Fruit fly (Drosophila melanogaster): ENCODE results near the gene Nup93-2.
A peak's percentile ranks its signal among the peaks of the same experiment; 100 is the strongest.

The Nup93-2 gene

dm6 chr3R:14853767-14854191, 44.4 kb downstream of the Nup93-2 start (continued):
- TF ChIP-seq CG1832 (GFP tag; optimal IDR thresholded peaks at IDR 0.05) (peak; percentile 53), Hmx (GFP tag; optimal IDR thresholded peaks at IDR 0.05) (no peak), HHEX (GFP tag; optimal IDR thresholded peaks at IDR 0.05) (peak; percentile 51), vvl (GFP tag; IDR thresholded peaks at IDR 0.05) (0 out of 2 replicates have a peak, but pooled peaks have one; percentile 84), CG15269 (tag; optimal IDR thresholded peaks at IDR 0.05) (peak; percentile 3), YL-1 (GFP tag; optimal IDR thresholded peaks at IDR 0.05) (peak; percentile 38), seq (GFP tag; IDR thresholded peaks at IDR 0.05) (no peak), ara (GFP tag; IDR thresholded peaks at IDR 0.05) (peak; percentile 39; the same call in 1 of the 2 replicates), mirr (GFP tag; optimal IDR thresholded peaks at IDR 0.05) (peak; percentile 88), shn (GFP tag; optimal IDR thresholded peaks at IDR 0.05) (no peak), CG13624 (GFP tag; optimal IDR thresholded peaks at IDR 0.05) (peak; percentile 51), CG13287 (GFP tag; IDR thresholded peaks at IDR 0.05; ENCODE audit: partially characterized antibody) (peak; percentile 32; the same call in 1 of the 2 replicates), chm (GFP tag; IDR thresholded peaks at IDR 0.05) (peak; percentile 80; the same call in 1 of the 2 replicates), CG11247 (GFP tag; IDR thresholded peaks at IDR 0.05) (no peak), Spps (tag; optimal IDR thresholded peaks at IDR 0.05) (peak; percentile 10), Usf (GFP tag; optimal IDR thresholded peaks at IDR 0.05) (no peak), Kr (GFP tag; optimal IDR thresholded peaks at IDR 0.05) (no peak), CG3281 (GFP tag; optimal IDR thresholded peaks at IDR 0.05) (peak; percentile 82), cwo (GFP tag; optimal IDR thresholded peaks at IDR 0.05) (peak; percentile 36), MBD-R2 (GFP tag; IDR thresholded peaks at IDR 0.05) (0 out of 2 replicates have a peak, but pooled peaks have one; percentile 38), CG8359 (GFP tag; optimal IDR thresholded peaks at IDR 0.05; ENCODE audit: borderline replicate concordance) (no peak), grn (GFP tag; optimal IDR thresholded peaks at IDR 0.05) (peak; percentile 99), Camta (GFP tag; optimal IDR thresholded peaks at IDR 0.05) (peak; percentile 32), bigmax (GFP tag; optimal IDR thresholded peaks at IDR 0.05) (peak; percentile 5), ems (GFP tag; optimal IDR thresholded peaks at IDR 0.05) (peak; percentile 5), Opbp (GFP tag; IDR thresholded peaks at IDR 0.05; ENCODE audit: partially characterized antibody) (peak; percentile 41; the same call in 2 of the 3 replicates), Fer3 (tag; optimal IDR thresholded peaks at IDR 0.05) (no peak), CG11085 (GFP tag; IDR thresholded peaks at IDR 0.05) (no peak), NfI (GFP tag; optimal IDR thresholded peaks at IDR 0.05) (peak; percentile 19), schlank (tag; optimal IDR thresholded peaks at IDR 0.05) (peak; percentile 12), CG3995 (GFP tag; optimal IDR thresholded peaks at IDR 0.05) (peak; percentile 31), z (GFP tag; IDR thresholded peaks at IDR 0.05) (peak; percentile 68), CG33213 (GFP tag; optimal IDR thresholded peaks at IDR 0.05) (peak; percentile 12), HLH4C (GFP tag; IDR thresholded peaks at IDR 0.05; ENCODE audit: partially characterized antibody) (0 out of 3 replicates have a peak, but pooled peaks have one; percentile 10), CG10267 (tag; optimal IDR thresholded peaks at IDR 0.05) (peak; percentile 31), BtbVII (GFP tag; optimal IDR thresholded peaks at IDR 0.05) (peak; percentile 84), unpg (GFP tag; optimal IDR thresholded peaks at IDR 0.05) (peak; percentile 36), TFAM (GFP tag; optimal IDR thresholded peaks at IDR 0.05) (no peak), CG11093 (GFP tag; IDR thresholded peaks at IDR 0.05) (no peak), CG32532 (GFP tag; IDR thresholded peaks at IDR 0.05) (peak; percentile 86; the same call in 1 of the 2 replicates), Bgb (GFP tag; IDR thresholded peaks at IDR 0.05; ENCODE audit: partially characterized antibody) (peak; percentile 22; the same call in 1 of the 2 replicates), CG9817 (tag; optimal IDR thresholded peaks at IDR 0.05) (no peak), Med (GFP tag) (peak; percentile 91), dysf (GFP tag; IDR thresholded peaks at IDR 0.05) (peak; percentile 28; the same call in 1 of the 3 replicates), danr (GFP tag; IDR thresholded peaks at IDR 0.05) (no peak), NK7.1 (GFP tag; optimal IDR thresholded peaks at IDR 0.05) (no peak), CG11695 (GFP tag; IDR thresholded peaks at IDR 0.05) (0 out of 3 replicates have a peak, but pooled peaks have one; percentile 15), odd (GFP tag; optimal IDR thresholded peaks at IDR 0.05) (peak; percentile 82), CG10979 (tag; optimal IDR thresholded peaks at IDR 0.05) (peak; percentile 30), Rfx (GFP tag; IDR thresholded peaks at IDR 0.05) (peak; percentile 70)

Measured in whole organism, embryonic.